Fruit fly (Drosophila melanogaster) whole organism, embryonic: ENCODE data around the gene Csk.

Experiments used
- Adf1 ChIP-seq: fragments of 200-800 bp; sonication (Bioruptor generic); IDR thresholded peaks from 2 replicates; pipeline ENCODE4 v1.3.6; 2022; ENCODE audit warnings: missing biosample characterization, missing genetic modification characterization
- CG10147 ChIP-seq: fragments of 200-800 bp; sonication (Bioruptor generic); optimal IDR thresholded peaks from 2 replicates; lab custom pipeline; 2019; ENCODE audit warnings: missing biosample characterization, mild to moderate bottlenecking, missing genetic modification characterization, moderate library complexity
- CG1024 ChIP-seq: fragments of 200-800 bp; sonication (Bioruptor generic); IDR thresholded peaks from 2 replicates; pipeline ENCODE4 v1.3.6; 2022; ENCODE audit warnings: missing biosample characterization, missing genetic modification characterization
- CG10267 ChIP-seq: fragments of 200-800 bp; sonication (Bioruptor generic); optimal IDR thresholded peaks from 2 replicates; lab custom pipeline; 2018; ENCODE audit warnings: missing biosample characterization, mild to moderate bottlenecking, missing genetic modification characterization, moderate library complexity
- CG11093 ChIP-seq: fragments of 200-800 bp; sonication (Bioruptor generic); IDR thresholded peaks from 3 replicates; pipeline ENCODE4 v1.3.6; 2022; ENCODE audit warnings: missing biosample characterization, missing genetic modification characterization
- CG11398 ChIP-seq: fragments of 200-800 bp; sonication (Bioruptor generic); optimal IDR thresholded peaks from 2 replicates; lab custom pipeline; 2016; ENCODE audit warnings: missing biosample characterization, missing genetic modification characterization
- CG11504 ChIP-seq: fragments of 200-800 bp; sonication (Bioruptor generic); optimal IDR thresholded peaks from 3 replicates; lab custom pipeline; 2019; ENCODE audit warnings: missing biosample characterization, mild to moderate bottlenecking, missing genetic modification characterization, moderate library complexity
- CG11695 ChIP-seq: fragments of 200-800 bp; sonication (Bioruptor generic); IDR thresholded peaks from 3 replicates; pipeline ENCODE4 v1.3.6; 2022; ENCODE audit warnings: missing biosample characterization, missing genetic modification characterization
- CG12236 ChIP-seq: fragments of 200-800 bp; sonication (Bioruptor generic); optimal IDR thresholded peaks from 2 replicates; lab custom pipeline; 2016; ENCODE audit warnings: missing biosample characterization, missing genetic modification characterization
- CG14441 ChIP-seq: fragments of 200-800 bp; sonication (Bioruptor generic); IDR thresholded peaks from 2 replicates; pipeline ENCODE4 v1.3.6; 2022; ENCODE audit warnings: missing biosample characterization, missing genetic modification characterization
- CG15514 ChIP-seq: fragments of 200-800 bp; sonication (Bioruptor generic); optimal IDR thresholded peaks from 3 replicates; lab custom pipeline; 2017; ENCODE audit warnings: missing biosample characterization, missing genetic modification characterization, mild to moderate bottlenecking, moderate library complexity, missing genetic modification reagents
- CG1832 ChIP-seq: fragments of 200-800 bp; sonication (Bioruptor generic); optimal IDR thresholded peaks from 2 replicates; lab custom pipeline; 2017; ENCODE audit warnings: missing biosample characterization, mild to moderate bottlenecking, missing genetic modification characterization, inconsistent platforms
- CG2678 ChIP-seq: fragments of 200-800 bp; sonication (Bioruptor generic); optimal IDR thresholded peaks from 3 replicates; lab custom pipeline; 2019; ENCODE audit warnings: missing biosample characterization, mild to moderate bottlenecking, missing genetic modification characterization, moderate library complexity
- CG42726 ChIP-seq: fragments of 200-800 bp; sonication (Bioruptor generic); IDR thresholded peaks from 2 replicates; pipeline ENCODE4 v1.3.6; 2022; ENCODE audit warnings: missing biosample characterization, missing genetic modification characterization; ENCODE audit not compliant: partially characterized antibody
- CG4360 ChIP-seq: fragments of 200-800 bp; sonication (Bioruptor generic); IDR thresholded peaks from 2 replicates; pipeline ENCODE4 v1.3.6; 2022; ENCODE audit warnings: missing biosample characterization, missing genetic modification characterization
- CG6689 ChIP-seq: fragments of 200-800 bp; sonication (Bioruptor generic); IDR thresholded peaks from 2 replicates; pipeline ENCODE4 v1.3.6; 2022; ENCODE audit warnings: missing biosample characterization, missing genetic modification characterization
- CG7839 ChIP-seq: fragments of 200-800 bp; sonication (Bioruptor generic); optimal IDR thresholded peaks from 3 replicates; lab custom pipeline; 2018; ENCODE audit warnings: missing biosample characterization, mild to moderate bottlenecking, missing genetic modification characterization, moderate library complexity
- CG8478 ChIP-seq: fragments of >200 bp; optimal IDR thresholded peaks from 2 replicates; lab custom pipeline; 2018
- CrebB ChIP-seq: fragments of 200-800 bp; sonication (Bioruptor generic); optimal IDR thresholded peaks from 3 replicates; lab custom pipeline; 2018; ENCODE audit warnings: missing biosample characterization, mild to moderate bottlenecking, missing genetic modification characterization
- Deaf1 ChIP-seq: fragments of 200-800 bp; optimal IDR thresholded peaks from 3 replicates; lab custom pipeline; 2019; ENCODE audit warnings: missing biosample characterization, mild to moderate bottlenecking, missing genetic modification characterization, moderate library complexity
- Ets65A ChIP-seq: fragments of 200-800 bp; sonication (Bioruptor generic); peaks from one replicate; lab custom pipeline; 2016; ENCODE audit warnings: missing biosample characterization, missing genetic modification characterization
- GATAe ChIP-seq: fragments of 200-800 bp; sonication (Bioruptor generic); conservative IDR thresholded peaks from 2 replicates; pipeline ENCODE4 v1.3.6; 2022; ENCODE audit warnings: missing biosample characterization, missing genetic modification characterization
- HLH4C ChIP-seq: fragments of 200-800 bp; sonication (Bioruptor generic); IDR thresholded peaks from 3 replicates; pipeline ENCODE4 v1.3.6; 2022; ENCODE audit warnings: missing biosample characterization, missing genetic modification characterization; ENCODE audit not compliant: partially characterized antibody
- Hmr ChIP-seq: fragments of 200-800 bp; sonication (Bioruptor generic); optimal IDR thresholded peaks from 3 replicates; lab custom pipeline; 2017; ENCODE audit warnings: mild to moderate bottlenecking, missing biosample characterization, missing genetic modification reagents, missing genetic modification characterization
- Hr78 ChIP-seq, 2 experiments: fragments of 200-800 bp in 1 of 2; fragments of >200 bp in 1 of 2; sonication (Bioruptor generic) in 1 of 2; optimal IDR thresholded peaks; 2 replicates each; lab custom pipeline; 2017 to 2019; ENCODE audit warnings: missing biosample characterization in 2 of 2, missing genetic modification characterization in 2 of 2, mild to moderate bottlenecking in 1 of 2, moderate library complexity in 1 of 2
- Kr ChIP-seq: fragments of 200-800 bp; sonication (Bioruptor generic); optimal IDR thresholded peaks from 2 replicates; lab custom pipeline; 2017; ENCODE audit warnings: missing biosample characterization, mild to moderate bottlenecking, missing genetic modification characterization
- Optix ChIP-seq: fragments of 200-800 bp; sonication (Bioruptor generic); IDR thresholded peaks from 3 replicates; pipeline ENCODE4 v1.3.6; 2022; ENCODE audit warnings: missing biosample characterization, missing genetic modification characterization
- Pdp1 ChIP-seq, 2 experiments: fragments of 200-800 bp; sonication (Bioruptor generic); optimal IDR thresholded peaks; 3 replicates each; lab custom pipeline; 2016; ENCODE audit warnings: missing biosample characterization in 2 of 2, missing genetic modification characterization in 2 of 2, mild to moderate bottlenecking in 1 of 2, moderate library complexity in 1 of 2
- Side ChIP-seq: fragments of 200-800 bp; sonication (Bioruptor generic); optimal IDR thresholded peaks from 2 replicates; lab custom pipeline; 2016; ENCODE audit warnings: missing biosample characterization, missing genetic modification characterization
- Tbp ChIP-seq: fragments of >200 bp; optimal IDR thresholded peaks from 2 replicates; lab custom pipeline; 2018; ENCODE audit warnings: missing biosample characterization, missing genetic modification characterization
- ap ChIP-seq: fragments of 200-800 bp; sonication (Bioruptor generic); IDR thresholded peaks from 2 replicates; pipeline ENCODE4 v1.3.6; 2022; ENCODE audit warnings: missing biosample characterization, missing genetic modification characterization
- ase ChIP-seq: fragments of 200-800 bp; sonication (Bioruptor generic); IDR thresholded peaks from 3 replicates; pipeline ENCODE4 v1.3.6; 2022; ENCODE audit warnings: missing biosample characterization, missing genetic modification characterization
- bowl ChIP-seq: fragments of 200-800 bp; sonication (Bioruptor generic); IDR thresholded peaks from 2 replicates; pipeline ENCODE4 v1.3.6; 2022; ENCODE audit warnings: missing biosample characterization, missing genetic modification characterization
- caup ChIP-seq: fragments of 200-800 bp; sonication (Bioruptor generic); optimal IDR thresholded peaks from 3 replicates; lab custom pipeline; 2017; ENCODE audit warnings: missing biosample characterization, mild to moderate bottlenecking, missing genetic modification characterization, moderate library complexity; ENCODE audit not compliant: severe bottlenecking
- chinmo ChIP-seq: fragments of 200-800 bp; sonication (Bioruptor generic); IDR thresholded peaks from 4 replicates; pipeline ENCODE4 v1.3.6; 2022; ENCODE audit warnings: missing biosample characterization, missing genetic modification characterization; ENCODE audit not compliant: partially characterized antibody
- corto ChIP-seq: fragments of 200-800 bp; sonication (Bioruptor generic); optimal IDR thresholded peaks from 2 replicates; lab custom pipeline; 2016; ENCODE audit warnings: missing biosample characterization, mild to moderate bottlenecking, missing genetic modification characterization, moderate library complexity
- grn ChIP-seq: fragments of 200-800 bp; sonication (Bioruptor generic); optimal IDR thresholded peaks from 3 replicates; lab custom pipeline; 2017; ENCODE audit warnings: missing biosample characterization, missing genetic modification characterization
- jing ChIP-seq: fragments of 200-800 bp; sonication (Bioruptor generic); optimal IDR thresholded peaks from 2 replicates; lab custom pipeline; 2018; ENCODE audit warnings: missing biosample characterization, mild to moderate bottlenecking, missing genetic modification characterization
- kni ChIP-seq: fragments of 200-800 bp; sonication (Bioruptor generic); optimal IDR thresholded peaks from 3 replicates; lab custom pipeline; 2017; ENCODE audit warnings: mild to moderate bottlenecking, missing biosample characterization, missing genetic modification reagents, missing genetic modification characterization
- lilli ChIP-seq: fragments of 200-800 bp; sonication (Bioruptor generic); optimal IDR thresholded peaks from 3 replicates; lab custom pipeline; 2016; ENCODE audit warnings: missing biosample characterization, missing genetic modification characterization
- lov ChIP-seq, 2 experiments: fragments of 200-800 bp in 1 of 2; fragments of >200 bp in 1 of 2; sonication (Bioruptor generic) in 1 of 2; IDR thresholded peaks in 1 of 2; optimal IDR thresholded peaks in 1 of 2; 2 replicates in 1 of 2; 3 replicates in 1 of 2; pipeline versions ENCODE4 v1.3.6 to Lab custom; 2017 to 2022; ENCODE audit warnings: missing biosample characterization in 1 of 2, missing genetic modification characterization in 1 of 2
- pzg ChIP-seq: fragments of 200-800 bp; sonication (Bioruptor generic); optimal IDR thresholded peaks from 3 replicates; lab custom pipeline; 2018; ENCODE audit warnings: missing biosample characterization, mild to moderate bottlenecking, missing genetic modification characterization, moderate library complexity
- scrt ChIP-seq: fragments of 200-800 bp; sonication (Bioruptor generic); optimal IDR thresholded peaks from 2 replicates; lab custom pipeline; 2018; ENCODE audit warnings: missing biosample characterization, mild to moderate bottlenecking, missing genetic modification characterization, moderate library complexity
- sim ChIP-seq: fragments of 200-800 bp; sonication (Bioruptor generic); IDR thresholded peaks from 2 replicates; pipeline ENCODE4 v1.3.6; 2022; ENCODE audit warnings: missing biosample characterization, missing genetic modification characterization
- slp2 ChIP-seq: fragments of 200-800 bp; sonication (Bioruptor generic); optimal IDR thresholded peaks from 2 replicates; lab custom pipeline; 2016; ENCODE audit warnings: missing biosample characterization, missing genetic modification characterization
- sr ChIP-seq: fragments of 200-800 bp; sonication (Bioruptor generic); IDR thresholded peaks from 3 replicates; pipeline ENCODE4 v1.3.6; 2022; ENCODE audit warnings: missing biosample characterization, missing genetic modification characterization
- toy ChIP-seq: fragments of 200-800 bp; sonication (Bioruptor generic); IDR thresholded peaks from 2 replicates; pipeline ENCODE4 v1.3.6; 2022; ENCODE audit warnings: missing biosample characterization, missing genetic modification characterization
- zfh2 ChIP-seq: fragments of 200-800 bp; sonication (Bioruptor generic); optimal IDR thresholded peaks from 2 replicates; lab custom pipeline; 2016; ENCODE audit warnings: missing biosample characterization, missing genetic modification characterization

Gene Csk

DNA sequence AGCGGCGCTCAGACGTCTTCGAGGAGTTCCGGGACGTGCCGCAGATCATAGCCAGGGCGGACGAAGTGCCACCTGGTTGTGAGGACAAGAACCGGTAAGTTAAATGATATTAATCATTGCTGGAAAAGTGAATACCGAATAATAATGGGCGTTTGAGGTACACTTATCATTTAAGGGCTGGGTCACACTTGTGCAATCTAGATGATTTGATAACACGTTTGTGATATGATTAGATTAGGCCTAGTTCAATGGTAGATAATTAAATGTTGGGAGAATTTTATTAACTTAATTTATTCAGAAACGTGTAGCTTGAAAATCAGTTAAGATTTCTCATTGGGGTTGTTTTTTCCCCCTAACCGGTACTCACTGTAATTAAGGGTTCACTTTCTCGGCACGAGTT is 20.4 kb upstream of the Csk start (continued):
- TF ChIP-seq CG11695 (GFP tag; lab: Robert Waterston, UW) (no peak), CG6689 (no peak), Adf1 (no peak), toy (GFP tag; lab: Robert Waterston, UW) (no peak), HLH4C (GFP tag; lab: Robert Waterston, UW) (no peak), zfh2 (GFP tag; lab: Kevin White, UChicago) (no peak), jing (GFP tag; lab: Kevin White, UChicago) (no peak), CG7839 (tag; lab: Kevin White, UChicago) (no peak), Pdp1 (GFP tag; optimal IDR thresholded peaks at IDR 0.05; lab: Kevin White, UChicago) (peak in 1 of 2 experiments; percentile 20), lov (optimal IDR thresholded peaks at IDR 0.05; lab: Kevin White, UChicago) (no peak), lov (GFP tag; IDR thresholded peaks at IDR 0.05; lab: Robert Waterston, UW) (no peak), CG1024 (no peak), Kr (GFP tag; lab: Kevin White, UChicago) (no peak), CG12236 (no peak), ase (GFP tag; lab: Robert Waterston, UW) (no peak), CG2678 (tag; lab: Kevin White, UChicago) (no peak), GATAe (GFP tag; lab: Robert Waterston, UW) (0 out of 2 replicates have a peak, but pooled peaks have one; percentile 26), grn (GFP tag; lab: Kevin White, UChicago) (peak; percentile 75), Optix (no peak), CG8478 (no peak), CG10147 (GFP tag; lab: Kevin White, UChicago) (no peak), CG1832 (GFP tag; lab: Kevin White, UChicago) (no peak), pzg (no peak), bowl (no peak)

- TF ChIP-seq scrt (GFP tag; lab: Kevin White, UChicago) (peak; percentile 88), Ets65A (GFP tag; lab: Kevin White, UChicago) (peak; percentile 41), Hr78 (GFP tag; optimal IDR thresholded peaks at IDR 0.05; lab: Kevin White, UChicago) (no peak), lilli (GFP tag; lab: Kevin White, UChicago) (no peak), Tbp (GFP tag; lab: Kevin White, UChicago) (no peak), Hmr (no peak), sr (GFP tag; lab: Robert Waterston, UW) (no peak), caup (no peak), CG8478 (peak; percentile 83), Deaf1 (tag; lab: Kevin White, UChicago) (peak; percentile 17), chinmo (GFP tag; lab: Robert Waterston, UW) (0 out of 4 replicates have a peak, but pooled peaks have one; percentile 16), CG4360 (GFP tag; lab: Robert Waterston, UW) (peak; percentile 25; the same call in 1 of the 2 replicates)
Observed at dm6 chr3R:11669954-11670347, 19.4 kb upstream of the Csk start.

DNA sequence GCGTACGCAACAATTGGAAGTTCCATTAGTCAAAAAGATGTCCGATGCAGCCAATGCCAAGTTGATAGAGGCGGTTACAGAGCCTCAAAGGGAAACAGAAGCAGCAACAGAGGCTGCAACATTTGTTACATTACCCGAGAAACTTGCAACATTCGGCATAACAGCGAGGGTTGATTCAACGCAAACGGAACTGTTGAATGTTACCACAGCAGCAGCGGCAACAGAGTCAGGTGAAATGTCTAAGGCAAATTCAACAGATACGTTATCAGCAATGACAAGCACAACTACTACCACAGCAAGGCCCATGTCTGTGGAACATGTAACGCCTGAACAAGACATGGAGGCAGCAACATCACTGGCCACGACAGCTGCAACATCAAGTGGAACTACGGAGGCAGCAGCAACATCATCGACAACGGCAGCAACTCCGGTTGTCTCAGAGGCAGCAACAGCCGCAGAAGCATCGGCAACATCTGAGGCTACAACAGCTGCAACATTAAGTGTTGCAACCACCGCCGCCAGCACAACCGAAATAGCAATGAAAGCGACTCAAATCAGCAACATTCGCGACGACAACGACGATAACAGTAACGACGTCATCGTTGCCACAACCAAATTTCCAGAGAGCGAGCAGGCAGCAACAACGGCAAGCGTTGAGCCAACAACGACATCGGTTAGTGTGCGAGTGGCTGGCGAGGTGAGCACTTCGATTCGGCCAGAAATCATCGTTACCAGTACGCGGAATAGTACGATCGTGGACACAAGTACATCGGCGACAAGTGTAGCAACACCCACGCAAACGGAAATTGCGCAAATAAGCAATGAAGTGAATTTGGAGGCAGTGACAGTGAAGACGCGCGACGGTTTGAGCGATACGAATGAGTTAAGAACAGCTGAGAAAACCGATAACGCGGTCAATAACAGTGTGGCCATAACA is 18.8 kb upstream of the Csk start:
- no peak for TF ChIP-seq ap (GFP tag; lab: Robert Waterston, UW)
- no peak for TF ChIP-seq CG15514
- TF ChIP-seq slp2 (GFP tag; lab: Kevin White, UChicago), result no peak
- no peak for TF ChIP-seq CG11398 (GFP tag; lab: Kevin White, UChicago)
- no peak for TF ChIP-seq Side
- no peak for TF ChIP-seq CG11093 (GFP tag; lab: Robert Waterston, UW)
- peak; percentile 99 for TF ChIP-seq CG11504 (tag; lab: Kevin White, UChicago)
- no peak for TF ChIP-seq CG14441
- TF ChIP-seq CrebB (tag; lab: Kevin White, UChicago), result peak; percentile 17
- TF ChIP-seq CG10267 (tag; lab: Kevin White, UChicago), result no peak
- TF ChIP-seq kni (GFP tag; lab: Kevin White, UChicago), result no peak
- TF ChIP-seq sim (GFP tag; lab: Robert Waterston, UW), result no peak
- no peak for TF ChIP-seq corto (GFP tag; lab: Kevin White, UChicago)
- TF ChIP-seq CG42726, result no peak
